Fruit fly (Drosophila melanogaster): ENCODE data around the gene IntS9.

DNA sequence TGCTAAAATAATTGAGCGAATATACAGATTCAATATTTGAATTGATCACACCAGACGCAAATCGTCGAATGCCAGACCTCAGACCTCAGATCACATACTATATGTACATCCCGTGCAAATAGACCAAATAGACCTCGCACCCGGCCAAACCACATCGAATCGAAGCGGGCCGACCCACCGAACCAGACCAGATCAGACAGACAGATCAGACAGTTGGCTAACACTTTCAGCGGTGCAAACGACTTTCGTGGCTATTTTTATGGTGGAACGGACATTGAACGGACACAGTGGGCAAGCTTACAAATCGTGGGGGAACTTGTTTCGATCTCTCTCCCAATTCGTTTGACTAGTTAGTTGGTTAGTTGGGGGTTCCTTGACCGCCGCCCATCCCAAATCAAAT, 46.3 kb upstream of the IntS9 start:
- TF ChIP-seq ey (GFP tag; optimal IDR thresholded peaks at IDR 0.05) (no peak), h (GFP tag; optimal IDR thresholded peaks at IDR 0.05) (no peak), Hr83 (GFP tag; optimal IDR thresholded peaks at IDR 0.05; ENCODE audit: poor library complexity, severe bottlenecking) (no peak), sv (GFP tag; optimal IDR thresholded peaks at IDR 0.05) (no peak), OdsH (GFP tag; optimal IDR thresholded peaks at IDR 0.05) (no peak), brk (GFP tag; optimal IDR thresholded peaks at IDR 0.05) (no peak), GATAd (GFP tag; optimal IDR thresholded peaks at IDR 0.05) (no peak), Rel (GFP tag; optimal IDR thresholded peaks at IDR 0.05) (no peak), Rel (tag; optimal IDR thresholded peaks at IDR 0.05) (no peak), psq (GFP tag; optimal IDR thresholded peaks at IDR 0.05) (no peak), dsf (GFP tag; optimal IDR thresholded peaks at IDR 0.05; ENCODE audit: borderline replicate concordance) (no peak), CG32264 (GFP tag; optimal IDR thresholded peaks at IDR 0.05) (no peak), CG9705 (GFP tag; optimal IDR thresholded peaks at IDR 0.05) (no peak)

Data from whole organism, wandering third instar larva.